Worm (Caenorhabditis elegans) whole organism, L2 larva: ENCODE data around the gene R11F4.1.
A peak's percentile ranks its signal among the peaks of the same experiment; 100 is the strongest.
"Not testable (repeated sequence)": the region's sequence is repeated elsewhere in the genome, so short reads cannot be mapped to it uniquely, and the experiment has no call there.

ENCODE experiments used
- ZK546.5 ChIP-seq: sonication (generic microtip); optimal IDR thresholded peaks from 2 replicates; lab custom pipeline; 2017; ENCODE audit warnings: missing biosample characterization, missing genetic modification characterization
- ama-1 ChIP-seq: fragments of 150-350 bp; optimal IDR thresholded peaks from 2 replicates; lab custom pipeline; 2018; ENCODE audit warnings: inconsistent platforms
- elt-1 ChIP-seq: fragments of 150-350 bp; optimal IDR thresholded peaks from 2 replicates; lab custom pipeline; 2014; ENCODE audit warnings: missing biosample characterization, missing genetic modification characterization
- lin-11 ChIP-seq: fragments of 150-350 bp; sonication (generic microtip); optimal IDR thresholded peaks from 2 replicates; lab custom pipeline; 2014; ENCODE audit warnings: missing biosample characterization, missing genetic modification characterization, inconsistent platforms, mixed read lengths
- lin-39 ChIP-seq: fragments of 150-350 bp; optimal IDR thresholded peaks from 2 replicates; lab custom pipeline; 2014; ENCODE audit warnings: missing biosample characterization, missing genetic modification reagents, missing genetic modification characterization
- mab-5 ChIP-seq: fragments of 150-350 bp; optimal IDR thresholded peaks from 2 replicates; lab custom pipeline; 2014; ENCODE audit warnings: missing biosample characterization, missing genetic modification characterization
- nhr-11 ChIP-seq: fragments of 150-350 bp; optimal IDR thresholded peaks from 2 replicates; lab custom pipeline; 2014; ENCODE audit warnings: missing biosample characterization, missing genetic modification characterization
- nhr-21 ChIP-seq: fragments of 150-350 bp; optimal IDR thresholded peaks from 2 replicates; lab custom pipeline; 2014; ENCODE audit warnings: missing biosample characterization, missing genetic modification characterization
- nhr-77 ChIP-seq: fragments of 150-350 bp; optimal IDR thresholded peaks from 2 replicates; lab custom pipeline; 2014; ENCODE audit warnings: missing biosample characterization, missing genetic modification characterization
- skn-1 ChIP-seq: sonication (generic microtip); optimal IDR thresholded peaks from 2 replicates; lab custom pipeline; 2017; ENCODE audit warnings: missing biosample characterization, missing genetic modification characterization
- sma-3 ChIP-seq: sonication (generic microtip); optimal IDR thresholded peaks from 2 replicates; lab custom pipeline; 2016; ENCODE audit warnings: missing genetic modification reagents, missing genetic modification characterization, missing compliant biosample characterization
- snpc-4 ChIP-seq: fragments of 150-350 bp; optimal IDR thresholded peaks from 2 replicates; lab custom pipeline; 2014; ENCODE audit warnings: missing biosample characterization, missing genetic modification characterization
- unc-39 ChIP-seq: fragments of 150-350 bp; optimal IDR thresholded peaks from 2 replicates; lab custom pipeline; 2014; ENCODE audit warnings: missing biosample characterization, missing genetic modification characterization

DNA sequence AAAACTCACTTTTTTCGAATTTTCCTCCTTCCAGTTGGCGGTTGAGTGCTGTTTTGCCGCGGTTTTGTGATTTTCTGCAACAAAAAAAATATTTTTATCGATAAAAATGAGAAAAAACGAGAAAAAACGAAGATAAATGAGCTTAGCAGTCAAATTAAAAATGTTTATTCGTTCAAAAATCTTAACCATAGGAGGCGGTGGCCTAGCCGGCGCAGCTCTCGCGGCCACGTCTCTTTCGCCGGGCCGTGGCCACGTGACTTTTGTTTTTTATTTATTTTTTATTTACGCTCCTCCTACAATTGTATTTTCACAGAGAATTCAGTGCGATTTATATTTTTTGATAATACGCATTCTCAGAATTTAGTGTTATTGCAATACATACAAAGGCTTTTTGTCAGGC is 42.1 kb upstream of the R11F4.1 start:
- TF ChIP-seq skn-1 (tag; lab: Kevin White, UChicago); elt-1 (tag; lab: Kevin White, UChicago); nhr-77 (tag; lab: Kevin White, UChicago); ama-1; mab-5 (tag; lab: Kevin White, UChicago); nhr-11; ZK546.5 (tag; lab: Kevin White, UChicago); lin-39 (tag; lab: Kevin White, UChicago); lin-11 (tag; lab: Kevin White, UChicago); unc-39 (tag; lab: Kevin White, UChicago); nhr-21 (tag; lab: Kevin White, UChicago); snpc-4 (tag; lab: Kevin White, UChicago): not testable (repeated sequence)
- peak; percentile 28 for TF ChIP-seq sma-3
